Fruit fly (Drosophila melanogaster) whole organism: ENCODE measurements around the gene CG17801.

ENCODE experiments used
- CG8478 ChIP-seq: fragments of >200 bp; optimal IDR thresholded peaks from 2 replicates; lab custom pipeline; 2018; ENCODE audit warnings: inconsistent platforms
- Dll ChIP-seq: fragments of >200 bp; optimal IDR thresholded peaks from 2 replicates; lab custom pipeline; 2017
- EcR ChIP-seq, 2 experiments: fragments of >200 bp; optimal IDR thresholded peaks; 2 replicates each; lab custom pipeline; 2017; ENCODE audit warnings: missing biosample characterization in 2 of 2, missing genetic modification characterization in 2 of 2, missing genetic modification reagents in 2 of 2
- pan ChIP-seq: fragments of >200 bp; optimal IDR thresholded peaks from 2 replicates; lab custom pipeline; 2017
- psq ChIP-seq: fragments of >200 bp; optimal IDR thresholded peaks from 2 replicates; lab custom pipeline; 2017
- usp ChIP-seq: fragments of >200 bp; optimal IDR thresholded peaks from 2 replicates; lab custom pipeline; 2017; ENCODE audit warnings: missing biosample characterization, missing genetic modification characterization, mixed read lengths

DNA sequence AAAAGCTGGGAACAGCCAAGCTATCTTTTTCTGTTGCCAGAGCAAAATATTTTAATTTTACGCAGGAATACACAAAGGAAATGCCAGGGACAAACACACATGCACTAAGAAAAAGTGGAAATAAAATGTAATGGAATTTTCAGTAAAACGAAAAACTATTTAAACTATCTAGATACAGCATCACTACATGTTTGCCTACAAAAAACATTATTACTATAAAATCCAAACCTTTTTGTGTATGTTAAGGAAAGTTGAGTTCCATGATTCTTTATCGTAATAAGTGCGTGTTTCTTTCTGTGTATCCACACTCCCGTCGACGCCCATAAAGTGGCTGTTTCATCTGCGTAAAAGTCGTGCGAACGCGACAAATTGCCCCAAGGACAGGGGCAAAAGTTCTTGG lies 42.3 kb upstream of the CG17801 start:
- no peak for TF ChIP-seq psq (lab: Kevin White, UChicago)
- TF ChIP-seq Dll (lab: Kevin White, UChicago): no peak
- no peak for TF ChIP-seq pan (lab: Kevin White, UChicago)
- no peak for TF ChIP-seq CG8478 (lab: Kevin White, UChicago)
- TF ChIP-seq usp (GFP tag; lab: Kevin White, UChicago): no peak
- TF ChIP-seq EcR (GFP tag; optimal IDR thresholded peaks at IDR 0.05; lab: Kevin White, UChicago): no peak
